Worm (Caenorhabditis elegans) whole organism, young adult: ENCODE data around the gene glb-14.

Source experiments
- B0261.1 ChIP-seq: sonication (generic microtip); optimal IDR thresholded peaks from 2 replicates; lab custom pipeline; 2016; ENCODE audit warnings: mild to moderate bottlenecking, missing genetic modification characterization, moderate library complexity, missing compliant biosample characterization
- C06A6.2 ChIP-seq: fragments of 200-800 bp; sonication (Bioruptor generic); conservative IDR thresholded peaks from 2 replicates; pipeline ENCODE4 v1.3.6; 2022; ENCODE audit warnings: missing genetic modification characterization, missing compliant biosample characterization
- K11D2.4 ChIP-seq: fragments of 200-800 bp; sonication (Bioruptor generic); IDR thresholded peaks from 2 replicates; pipeline ENCODE4 v1.3.6; 2022; ENCODE audit warnings: missing genetic modification reagents, missing genetic modification characterization, missing compliant biosample characterization
- K12H6.12 ChIP-seq: fragments of 200-800 bp; sonication (Bioruptor generic); optimal IDR thresholded peaks from 2 replicates; lab custom pipeline; 2018; ENCODE audit warnings: mild to moderate bottlenecking, missing genetic modification characterization, missing compliant biosample characterization
- Y53F4B.3 ChIP-seq: fragments of 200-800 bp; sonication (Bioruptor generic); IDR thresholded peaks from 2 replicates; pipeline ENCODE4 v1.3.6; 2022; ENCODE audit warnings: missing genetic modification reagents, missing genetic modification characterization, missing compliant biosample characterization
- Y67H2A.10 ChIP-seq: fragments of 200-800 bp; sonication (Bioruptor generic); conservative IDR thresholded peaks from 2 replicates; pipeline ENCODE4 v1.3.6; 2022; ENCODE audit warnings: missing genetic modification reagents, missing genetic modification characterization, missing compliant biosample characterization
- Y95B8A.8 ChIP-seq: fragments of 200-800 bp; sonication (Bioruptor generic); IDR thresholded peaks from 2 replicates; pipeline ENCODE4 v1.3.6; 2022; ENCODE audit warnings: missing genetic modification reagents, missing genetic modification characterization, missing compliant biosample characterization
- aptf-2 ChIP-seq: fragments of 200-800 bp; sonication (Bioruptor generic); conservative IDR thresholded peaks from 2 replicates; pipeline ENCODE4 v1.3.6; 2022; ENCODE audit warnings: missing genetic modification reagents, missing genetic modification characterization, missing compliant biosample characterization
- athp-1 ChIP-seq: sonication (generic microtip); optimal IDR thresholded peaks from 2 replicates; lab custom pipeline; 2017; ENCODE audit warnings: mild to moderate bottlenecking, missing genetic modification characterization, missing compliant biosample characterization
- attf-3 ChIP-seq: fragments of 200-800 bp; sonication (Bioruptor generic); conservative IDR thresholded peaks from 2 replicates; pipeline ENCODE4 v1.3.6; 2022; ENCODE audit warnings: missing genetic modification reagents, missing genetic modification characterization, missing compliant biosample characterization
- attf-5 ChIP-seq: fragments of 200-800 bp; sonication (Bioruptor generic); optimal IDR thresholded peaks from 2 replicates; lab custom pipeline; 2018; ENCODE audit warnings: mild to moderate bottlenecking, missing genetic modification characterization, missing compliant biosample characterization
- bed-2 ChIP-seq: fragments of 200-800 bp; sonication (Bioruptor generic); IDR thresholded peaks from 2 replicates; pipeline ENCODE4 v1.3.6; 2022; ENCODE audit warnings: missing genetic modification reagents, missing genetic modification characterization, missing compliant biosample characterization
- cebp-2 ChIP-seq: fragments of 200-800 bp; sonication (Bioruptor generic); IDR thresholded peaks from 2 replicates; pipeline ENCODE4 v1.3.6; 2022; ENCODE audit warnings: missing genetic modification characterization, missing compliant biosample characterization
- ceh-100 ChIP-seq: fragments of 200-800 bp; sonication (Bioruptor generic); IDR thresholded peaks from 2 replicates; pipeline ENCODE4 v1.3.6; 2022; ENCODE audit warnings: missing genetic modification reagents, missing genetic modification characterization, missing compliant biosample characterization
- ceh-40 ChIP-seq: fragments of 200-800 bp; sonication (Bioruptor generic); IDR thresholded peaks from 2 replicates; pipeline ENCODE4 v1.3.6; 2022; ENCODE audit warnings: missing genetic modification characterization, missing compliant biosample characterization
- chd-7 ChIP-seq: sonication (generic microtip); optimal IDR thresholded peaks from 2 replicates; lab custom pipeline; 2016; ENCODE audit warnings: mild to moderate bottlenecking, missing genetic modification characterization, moderate library complexity, missing compliant biosample characterization
- dpl-1 ChIP-seq: fragments of 150-350 bp; optimal IDR thresholded peaks from 2 replicates; lab custom pipeline; 2014; ENCODE audit warnings: missing biosample characterization, missing genetic modification reagents, missing genetic modification characterization
- egl-44 ChIP-seq: fragments of 200-800 bp; sonication (Bioruptor generic); IDR thresholded peaks from 2 replicates; pipeline ENCODE4 v1.3.6; 2022; ENCODE audit warnings: missing genetic modification reagents, missing genetic modification characterization, missing compliant biosample characterization
- egrh-3 ChIP-seq: fragments of 200-800 bp; sonication (Bioruptor generic); IDR thresholded peaks from 2 replicates; pipeline ENCODE4 v1.3.6; 2022; ENCODE audit warnings: missing genetic modification reagents, missing genetic modification characterization, missing compliant biosample characterization
- ets-4 ChIP-seq: fragments of 200-800 bp; sonication (Bioruptor generic); optimal IDR thresholded peaks from 2 replicates; lab custom pipeline; 2018; ENCODE audit warnings: mild to moderate bottlenecking, missing genetic modification characterization, missing compliant biosample characterization
- him-1 ChIP-seq: sonication (generic microtip); optimal IDR thresholded peaks from 2 replicates; lab custom pipeline; 2016; ENCODE audit warnings: missing genotype, missing genetic modification reagents, missing genetic modification characterization, missing compliant biosample characterization
- hmg-20 ChIP-seq: fragments of 200-800 bp; sonication (Bioruptor generic); IDR thresholded peaks from 2 replicates; pipeline ENCODE4 v1.3.6; 2022; ENCODE audit warnings: missing genetic modification reagents, missing genetic modification characterization, missing compliant biosample characterization
- hrde-1 ChIP-seq: sonication (generic microtip); optimal IDR thresholded peaks from 2 replicates; lab custom pipeline; 2016; ENCODE audit warnings: missing genetic modification characterization, mild to moderate bottlenecking, missing compliant biosample characterization, moderate library complexity, missing genotype, missing genetic modification reagents, borderline replicate concordance
- hsf-1 ChIP-seq: fragments of 200-800 bp; sonication (Bioruptor generic); IDR thresholded peaks from 2 replicates; pipeline ENCODE4 v1.3.6; 2022; ENCODE audit warnings: missing genetic modification reagents, missing genetic modification characterization, missing compliant biosample characterization
- let-526 ChIP-seq: fragments of 200-800 bp; sonication (Bioruptor generic); IDR thresholded peaks from 2 replicates; pipeline ENCODE4 v1.3.6; 2022; ENCODE audit warnings: missing genetic modification reagents, missing genetic modification characterization, missing compliant biosample characterization
- lin-26 ChIP-seq: fragments of 200-800 bp; sonication (Bioruptor generic); IDR thresholded peaks from 2 replicates; pipeline ENCODE4 v1.3.6; 2022; ENCODE audit warnings: missing genetic modification reagents, missing genetic modification characterization, missing compliant biosample characterization
- lin-35 ChIP-seq, 3 experiments: fragments of 150-350 bp in 2 of 3; sonication (generic microtip) in 1 of 3; optimal IDR thresholded peaks; 2 replicates each; lab custom pipeline; 2014 to 2018; ENCODE audit warnings: missing biosample characterization in 3 of 3, missing genetic modification characterization in 3 of 3, missing genetic modification reagents in 3 of 3
- lin-40 ChIP-seq: sonication (generic microtip); optimal IDR thresholded peaks from 2 replicates; lab custom pipeline; 2016; ENCODE audit warnings: missing genetic modification characterization, mild to moderate bottlenecking, missing compliant biosample characterization, missing genotype, missing genetic modification reagents
- madf-10 ChIP-seq: sonication (generic microtip); optimal IDR thresholded peaks from 2 replicates; lab custom pipeline; 2016; ENCODE audit warnings: mild to moderate bottlenecking, missing genetic modification characterization, missing compliant biosample characterization
- mcd-1 ChIP-seq: fragments of 200-800 bp; sonication (Bioruptor generic); IDR thresholded peaks from 2 replicates; pipeline ENCODE4 v1.3.6; 2022; ENCODE audit warnings: missing genetic modification reagents, missing genetic modification characterization, missing compliant biosample characterization
- nfyb-1 ChIP-seq: fragments of 200-800 bp; sonication (Bioruptor generic); IDR thresholded peaks from 2 replicates; pipeline ENCODE4 v1.3.6; 2022; ENCODE audit warnings: missing genetic modification reagents, missing genetic modification characterization, missing compliant biosample characterization
- rcor-1 ChIP-seq: fragments of 200-800 bp; sonication (Bioruptor generic); IDR thresholded peaks from 2 replicates; pipeline ENCODE4 v1.3.6; 2022; ENCODE audit warnings: missing genetic modification reagents, missing genetic modification characterization, missing compliant biosample characterization
- rec-8 ChIP-seq, 2 experiments: sonication (generic microtip); optimal IDR thresholded peaks; 2 replicates each; lab custom pipeline; 2016; ENCODE audit warnings: mild to moderate bottlenecking in 2 of 2, missing genetic modification characterization in 2 of 2, missing genetic modification reagents in 2 of 2, missing genotype in 2 of 2, missing biosample characterization in 1 of 2, missing compliant biosample characterization in 1 of 2, moderate library complexity in 1 of 2
- repo-1 ChIP-seq: sonication (generic microtip); optimal IDR thresholded peaks from 2 replicates; lab custom pipeline; 2017; ENCODE audit warnings: mild to moderate bottlenecking, missing genetic modification characterization, missing compliant biosample characterization
- snpc-3.4 ChIP-seq: sonication (generic microtip); optimal IDR thresholded peaks from 2 replicates; lab custom pipeline; 2017; ENCODE audit warnings: missing genetic modification characterization, mild to moderate bottlenecking, missing compliant biosample characterization, antibody characterized with exemption, moderate library complexity, missing genotype, missing genetic modification reagents
- snpc-4 ChIP-seq, 5 experiments: fragments of 150-350 bp in 1 of 5; sonication (generic microtip) in 4 of 5; optimal IDR thresholded peaks; 2 replicates each; lab custom pipeline; 2014 to 2018; ENCODE audit warnings: missing genetic modification characterization in 5 of 5, missing biosample characterization in 3 of 5, antibody characterized with exemption in 2 of 5, mild to moderate bottlenecking in 2 of 5, missing compliant biosample characterization in 2 of 5, missing genotype in 2 of 5, moderate library complexity in 2 of 5, missing genetic modification reagents in 1 of 5
- tbp1 ChIP-seq: fragments of 200-800 bp; sonication (Bioruptor generic); optimal IDR thresholded peaks from 2 replicates; lab custom pipeline; 2018; ENCODE audit warnings: mild to moderate bottlenecking, missing genetic modification characterization, missing compliant biosample characterization
- tlf-1 ChIP-seq: fragments of 200-800 bp; sonication (Bioruptor generic); optimal IDR thresholded peaks from 2 replicates; lab custom pipeline; 2018; ENCODE audit warnings: mild to moderate bottlenecking, missing genetic modification characterization, missing compliant biosample characterization
- unc-130 ChIP-seq: sonication (generic microtip); optimal IDR thresholded peaks from 2 replicates; lab custom pipeline; 2016; ENCODE audit warnings: missing genetic modification reagents, missing genetic modification characterization, missing compliant biosample characterization
- ztf-22 ChIP-seq: fragments of 200-800 bp; sonication (Bioruptor generic); optimal IDR thresholded peaks from 2 replicates; lab custom pipeline; 2018; ENCODE audit warnings: mild to moderate bottlenecking, missing genetic modification characterization, moderate library complexity, missing compliant biosample characterization
- ztf-25 ChIP-seq: fragments of 200-800 bp; sonication (Bioruptor generic); IDR thresholded peaks from 2 replicates; pipeline ENCODE4 v1.3.6; 2022; ENCODE audit warnings: missing genetic modification reagents, missing genetic modification characterization, missing compliant biosample characterization
- ztf-26 ChIP-seq: sonication (generic microtip); optimal IDR thresholded peaks from 2 replicates; lab custom pipeline; 2017; ENCODE audit warnings: missing genetic modification characterization, missing compliant biosample characterization
- ztf-28 ChIP-seq: fragments of 200-800 bp; sonication (Bioruptor generic); IDR thresholded peaks from 2 replicates; pipeline ENCODE4 v1.3.6; 2022; ENCODE audit warnings: missing genetic modification reagents, missing genetic modification characterization, missing compliant biosample characterization
- ztf-3 ChIP-seq: fragments of 200-800 bp; sonication (Bioruptor generic); optimal IDR thresholded peaks from 2 replicates; lab custom pipeline; 2018; ENCODE audit warnings: mild to moderate bottlenecking, missing genetic modification characterization, missing compliant biosample characterization

glb-14 gene

DNA sequence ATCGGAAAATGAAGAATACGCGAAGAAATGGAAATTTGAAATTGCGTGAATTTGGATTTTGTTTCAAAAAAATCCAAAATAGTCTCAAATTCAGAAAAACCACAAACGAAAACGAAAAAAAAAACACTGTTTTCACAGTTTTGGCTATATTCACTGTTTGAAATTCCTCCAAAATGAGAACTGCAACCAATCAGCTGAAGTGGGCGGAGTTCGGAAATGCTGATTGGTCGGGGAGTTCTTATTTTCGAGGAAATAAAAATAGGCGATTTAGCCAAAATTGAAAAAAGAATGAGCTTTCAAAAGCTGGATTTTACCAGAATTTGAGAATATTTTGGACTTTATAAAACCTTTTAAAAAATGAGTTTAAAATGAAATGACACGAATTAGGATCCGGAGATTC lies at the start of gene glb-14:
Gene glb-14, minus strand, starts transcription at position 97 of the 400 bp plus-strand sequence.
- TF ChIP-seq bed-2 (GFP tag; lab: Robert Waterston, UW) (no peak), snpc-3.4 (tag; lab: Kevin White, UChicago) (no peak), Y53F4B.3 (GFP tag; lab: Robert Waterston, UW) (no peak), attf-3 (GFP tag; lab: Robert Waterston, UW) (no peak), egrh-3 (GFP tag; lab: Robert Waterston, UW) (no peak), nfyb-1 (GFP tag; lab: Robert Waterston, UW) (no peak), B0261.1 (tag; lab: Kevin White, UChicago) (no peak), ztf-3 (GFP tag; lab: Kevin White, UChicago) (no peak), ztf-26 (tag; lab: Kevin White, UChicago) (no peak), Y67H2A.10 (GFP tag; lab: Robert Waterston, UW) (no peak), hrde-1 (tag; lab: Kevin White, UChicago) (no peak), rec-8 (tag; optimal IDR thresholded peaks at IDR 0.05; lab: Kevin White, UChicago) (no peak), ztf-22 (GFP tag; lab: Kevin White, UChicago) (no peak), ets-4 (GFP tag; lab: Kevin White, UChicago) (no peak), snpc-4 (GFP tag; optimal IDR thresholded peaks at IDR 0.05; lab: Kevin White, UChicago) (no peak), snpc-4 (tag; optimal IDR thresholded peaks at IDR 0.05; lab: Kevin White, UChicago) (no peak), ceh-40 (no peak), Y95B8A.8 (GFP tag; lab: Robert Waterston, UW) (no peak), dpl-1 (GFP tag; lab: Kevin White, UChicago) (no peak)

DNA sequence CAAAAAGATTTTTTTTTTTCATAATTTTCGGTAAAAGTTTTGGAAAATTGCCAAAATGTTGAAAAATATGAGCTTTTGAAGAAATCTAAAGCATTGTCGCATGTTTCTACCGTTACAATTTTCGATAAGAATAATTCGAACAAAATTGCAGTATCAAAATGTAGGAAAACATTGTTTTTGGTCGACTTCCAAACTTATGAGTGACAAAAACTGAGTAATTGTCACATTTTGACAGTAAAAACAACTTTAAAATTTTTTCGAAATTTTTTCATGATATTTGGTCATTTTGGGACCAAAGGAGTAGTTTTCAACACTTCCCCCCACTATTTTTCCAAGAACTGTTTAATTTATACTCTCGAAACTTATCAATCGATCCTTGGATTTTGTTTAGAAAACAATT lies 49.8 kb upstream of the glb-14 start, which contains the start of gene fbxa-139:
Gene fbxa-139, minus strand, starts transcription at position 101 of the 400 bp plus-strand sequence.
- TF ChIP-seq K12H6.12 (tag; lab: Kevin White, UChicago) = no peak
- no peak for TF ChIP-seq tlf-1 (GFP tag; lab: Kevin White, UChicago)
- TF ChIP-seq mcd-1 (GFP tag; lab: Robert Waterston, UW) = no peak

DNA sequence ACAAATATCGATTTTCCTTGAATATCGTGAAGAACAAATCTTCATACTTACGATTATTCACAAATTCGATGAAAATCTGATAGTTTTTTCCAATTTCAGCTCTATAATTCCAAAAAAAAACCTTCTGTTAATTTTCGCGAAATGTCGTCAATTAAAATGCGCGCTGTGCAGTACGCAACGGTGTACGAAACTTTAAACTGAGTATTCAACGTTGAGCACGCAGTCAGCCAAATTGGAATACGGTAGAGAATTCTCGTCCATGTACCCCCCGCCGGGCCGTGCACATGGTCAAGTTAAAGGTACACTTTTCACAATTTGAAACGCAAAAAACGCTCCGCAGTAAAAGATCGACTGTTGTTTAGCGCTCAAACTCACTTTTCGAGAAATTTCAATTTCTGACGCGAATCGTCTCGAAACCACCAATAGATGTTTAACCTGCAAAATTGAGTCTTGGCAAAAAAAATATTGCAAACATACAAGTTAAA lies 45.4 kb upstream of the glb-14 start, which contains the start of gene F28F8.7:
Gene F28F8.7, minus strand, starts transcription at position 435 of the 485 bp plus-strand sequence.
- TF ChIP-seq ceh-100 (GFP tag; lab: Robert Waterston, UW) (peak; percentile 79), ets-4 (GFP tag; lab: Kevin White, UChicago) (peak; percentile 41), tbp1 (GFP tag; lab: Kevin White, UChicago) (peak; percentile 47), unc-130 (peak; percentile 80), cebp-2 (peak; percentile 95; the same call in 1 of the 2 replicates), repo-1 (peak; percentile 81), hmg-20 (GFP tag; lab: Robert Waterston, UW) (peak; percentile 44; the same call in 1 of the 2 replicates), lin-35 (GFP tag; optimal IDR thresholded peaks at IDR 0.05; lab: Kevin White, UChicago) (peak in 1 of 3 experiments; percentile 94), C06A6.2 (GFP tag; lab: Robert Waterston, UW) (peak; percentile 82), K11D2.4 (peak; percentile 91), chd-7 (peak; percentile 25), aptf-2 (GFP tag; lab: Robert Waterston, UW) (peak; percentile 64; the same call in 1 of the 2 replicates), ztf-25 (0 out of 2 replicates have a peak, but pooled peaks have one; percentile 37), egl-44 (GFP tag; lab: Robert Waterston, UW) (0 out of 2 replicates have a peak, but pooled peaks have one; percentile 30), hsf-1 (GFP tag; lab: Robert Waterston, UW) (peak; percentile 65), rcor-1 (GFP tag; lab: Robert Waterston, UW) (peak; percentile 68; the same call in 1 of the 2 replicates), madf-10 (peak; percentile 68), lin-26 (GFP tag; lab: Robert Waterston, UW) (peak; percentile 72; the same call in 1 of the 2 replicates), athp-1 (peak; percentile 38), him-1 (peak; percentile 7), ztf-28 (peak; percentile 90), nfyb-1 (GFP tag; lab: Robert Waterston, UW) (peak; percentile 92), attf-5 (GFP tag; lab: Kevin White, UChicago) (peak; percentile 81), lin-40 (peak; percentile 69), let-526 (GFP tag; lab: Robert Waterston, UW) (peak; percentile 71; the same call in 1 of the 2 replicates)
